Worm (Caenorhabditis elegans) whole organism, L4 larva: ENCODE data around the gene str-111.

Source experiments
- ama-1 ChIP-seq: fragments of 150-350 bp; optimal IDR thresholded peaks from 2 replicates; lab custom pipeline; 2014; ENCODE audit warnings: inconsistent platforms, mixed read lengths
- fkh-10 ChIP-seq: fragments of 150-350 bp; optimal IDR thresholded peaks from 2 replicates; lab custom pipeline; 2014; ENCODE audit warnings: missing biosample characterization, missing genetic modification reagents, missing genetic modification characterization
- fos-1 ChIP-seq: fragments of 150-350 bp; optimal IDR thresholded peaks from 2 replicates; lab custom pipeline; 2014; ENCODE audit warnings: missing biosample characterization, missing genetic modification characterization
- lin-29 ChIP-seq: fragments of 200-800 bp; sonication (Bioruptor generic); IDR thresholded peaks from 2 replicates; pipeline ENCODE4 v1.3.6; 2022; ENCODE audit warnings: missing genetic modification reagents, missing genetic modification characterization, missing compliant biosample characterization
- mep-1 ChIP-seq: fragments of 150-350 bp; sonication (generic microtip); optimal IDR thresholded peaks from 3 replicates; lab custom pipeline; 2014; ENCODE audit warnings: missing biosample characterization, missing genetic modification characterization
- nhr-25 ChIP-seq: sonication (generic microtip); optimal IDR thresholded peaks from 2 replicates; lab custom pipeline; 2017; ENCODE audit warnings: missing genetic modification characterization, mild to moderate bottlenecking, missing compliant biosample characterization, antibody characterized with exemption, moderate library complexity, borderline replicate concordance; ENCODE audit not compliant: insufficient read depth
- nhr-6 ChIP-seq: fragments of 150-350 bp; optimal IDR thresholded peaks from 2 replicates; lab custom pipeline; 2014; ENCODE audit warnings: missing biosample characterization, missing genetic modification characterization
- spr-1 ChIP-seq: sonication (generic microtip); optimal IDR thresholded peaks from 2 replicates; lab custom pipeline; 2016; ENCODE audit warnings: mild to moderate bottlenecking, missing genetic modification characterization, missing compliant biosample characterization
- unc-39 ChIP-seq: sonication (generic microtip); optimal IDR thresholded peaks from 2 replicates; lab custom pipeline; 2017; ENCODE audit warnings: missing biosample characterization, missing genetic modification characterization
- unc-62 ChIP-seq, 3 experiments: fragments of 150-350 bp in 1 of 3; sonication (generic microtip); optimal IDR thresholded peaks in 2 of 3; peaks in 1 of 3; 1 replicate in 1 of 3; 2 replicates in 2 of 3; lab custom pipeline; 2014 to 2017; ENCODE audit warnings: missing biosample characterization in 3 of 3, missing genetic modification characterization in 3 of 3, missing genetic modification reagents in 3 of 3, missing genotype in 1 of 3
- zfp-2 ChIP-seq: sonication (generic microtip); optimal IDR thresholded peaks from 2 replicates; lab custom pipeline; 2016; ENCODE audit warnings: mild to moderate bottlenecking, missing genetic modification characterization, missing compliant biosample characterization
- zfp-3 ChIP-seq: fragments of 200-800 bp; sonication (Bioruptor generic); conservative IDR thresholded peaks from 2 replicates; pipeline ENCODE4 v1.3.6; 2022; ENCODE audit warnings: missing genetic modification reagents, missing genetic modification characterization, missing compliant biosample characterization

ce11 chrV:16132705-16133104, 36.2 kb downstream of the str-111 start, which contains the start of gene fbxa-144:
- TF ChIP-seq nhr-25 (tag; lab: Kevin White, UChicago) (no peak), zfp-3 (GFP tag; lab: Robert Waterston, UW) (no peak), zfp-2 (tag; lab: Kevin White, UChicago) (no peak), mep-1 (tag; lab: Kevin White, UChicago) (no peak), unc-62 (GFP tag; optimal IDR thresholded peaks at IDR 0.05 in 1 of 2; lab: Kevin White, UChicago) (no peak), unc-62 (tag; optimal IDR thresholded peaks at IDR 0.05; lab: Kevin White, UChicago) (no peak), spr-1 (tag; lab: Kevin White, UChicago) (no peak), unc-39 (no peak), nhr-6 (tag; lab: Kevin White, UChicago) (no peak), fos-1 (no peak), ama-1 (lab: Kevin White, UChicago) (no peak), fkh-10 (GFP tag; lab: Kevin White, UChicago) (no peak), lin-29 (no peak)
